Worm (Caenorhabditis elegans) whole organism, L4 larva: ENCODE measurements around the gene srz-64.

Experiments
- D1046.2 ChIP-seq: fragments of 200-800 bp; sonication (Bioruptor generic); IDR thresholded peaks from 2 replicates; pipeline ENCODE4 v1.3.6; 2022; ENCODE audit warnings: missing genetic modification characterization, missing compliant biosample characterization
- F10B5.3 ChIP-seq: sonication (generic microtip); optimal IDR thresholded peaks from 2 replicates; lab custom pipeline; 2016; ENCODE audit warnings: mild to moderate bottlenecking, missing genetic modification characterization, missing compliant biosample characterization
- F44E2.7 ChIP-seq: fragments of 200-800 bp; sonication (Bioruptor generic); IDR thresholded peaks from 2 replicates; pipeline ENCODE4 v2.1.2; 2022; ENCODE audit warnings: missing genetic modification characterization, missing compliant biosample characterization
- F49E8.2 ChIP-seq: sonication (generic microtip); optimal IDR thresholded peaks from 2 replicates; lab custom pipeline; 2016; ENCODE audit warnings: missing compliant biosample characterization, mild to moderate bottlenecking, missing genetic modification characterization, borderline replicate concordance
- T20F7.1 ChIP-seq: fragments of 200-800 bp; sonication (Bioruptor generic); optimal IDR thresholded peaks from 2 replicates; lab custom pipeline; 2018; ENCODE audit warnings: mild to moderate bottlenecking, missing genetic modification characterization, missing compliant biosample characterization
- T26A8.4 ChIP-seq: fragments of 200-800 bp; sonication (Bioruptor generic); IDR thresholded peaks from 2 replicates; pipeline ENCODE4 v1.3.6; 2022; ENCODE audit warnings: missing genetic modification characterization, missing compliant biosample characterization
- Y105C5A.15 ChIP-seq: fragments of 200-800 bp; sonication (Bioruptor generic); IDR thresholded peaks from 2 replicates; pipeline ENCODE4 v1.3.6; 2022; ENCODE audit warnings: missing genetic modification characterization, missing compliant biosample characterization
- Y48G9A.11 ChIP-seq: fragments of 200-800 bp; sonication (Bioruptor generic); IDR thresholded peaks from 2 replicates; pipeline ENCODE4 v1.3.6; 2022; ENCODE audit warnings: missing genetic modification reagents, missing genetic modification characterization, missing compliant biosample characterization
- Y75B8A.6 ChIP-seq: fragments of 200-800 bp; sonication (Bioruptor generic); IDR thresholded peaks from 2 replicates; pipeline ENCODE4 v1.3.6; 2022; ENCODE audit warnings: missing genetic modification reagents, missing genetic modification characterization, missing compliant biosample characterization
- ZK337.2 ChIP-seq: fragments of 200-800 bp; sonication (Bioruptor generic); IDR thresholded peaks from 2 replicates; pipeline ENCODE4 v1.3.6; 2022; ENCODE audit warnings: missing genetic modification reagents, missing genetic modification characterization, missing compliant biosample characterization
- aly-2 ChIP-seq: sonication (generic microtip); optimal IDR thresholded peaks from 2 replicates; lab custom pipeline; 2018; ENCODE audit warnings: missing biosample characterization, missing genetic modification characterization
- ama-1 ChIP-seq: fragments of 150-350 bp; optimal IDR thresholded peaks from 2 replicates; lab custom pipeline; 2014; ENCODE audit warnings: inconsistent platforms, mixed read lengths
- arid-1 ChIP-seq: fragments of 200-800 bp; sonication (Bioruptor generic); conservative IDR thresholded peaks from 2 replicates; pipeline ENCODE4 v1.3.6; 2022; ENCODE audit warnings: missing genetic modification reagents, missing genetic modification characterization, missing compliant biosample characterization
- ceh-20 ChIP-seq: fragments of 200-800 bp; sonication (Bioruptor generic); IDR thresholded peaks from 2 replicates; pipeline ENCODE4 v1.3.6; 2022; ENCODE audit warnings: missing genetic modification reagents, missing genetic modification characterization, missing compliant biosample characterization
- ceh-32 ChIP-seq: sonication (generic microtip); optimal IDR thresholded peaks from 2 replicates; lab custom pipeline; 2016; ENCODE audit warnings: mild to moderate bottlenecking, missing genetic modification characterization, missing compliant biosample characterization; ENCODE audit not compliant: poor library complexity
- ctbp-1 ChIP-seq: fragments of 200-800 bp; sonication (Bioruptor generic); IDR thresholded peaks from 2 replicates; pipeline ENCODE4 v1.3.6; 2022; ENCODE audit warnings: missing genetic modification reagents, missing genetic modification characterization, missing compliant biosample characterization
- daf-16 ChIP-seq, 3 experiments: sonication (generic microtip); optimal IDR thresholded peaks; 2 replicates each; lab custom pipeline; 2016 to 2017; ENCODE audit warnings: missing genetic modification characterization in 3 of 3, missing genetic modification reagents in 3 of 3, mild to moderate bottlenecking in 2 of 3, missing compliant biosample characterization in 2 of 3, missing biosample characterization in 1 of 3, moderate library complexity in 1 of 3
- daf-19 ChIP-seq: fragments of 200-800 bp; sonication (Bioruptor generic); conservative IDR thresholded peaks from 2 replicates; pipeline ENCODE4 v1.3.6; 2022; ENCODE audit warnings: missing genetic modification characterization, missing compliant biosample characterization
- dmd-9 ChIP-seq: fragments of 200-800 bp; sonication (Bioruptor generic); IDR thresholded peaks from 2 replicates; pipeline ENCODE4 v1.3.6; 2022; ENCODE audit warnings: missing genetic modification reagents, missing genetic modification characterization, missing compliant biosample characterization
- duxl-1 ChIP-seq: sonication (generic microtip); optimal IDR thresholded peaks from 2 replicates; lab custom pipeline; 2016; ENCODE audit warnings: mild to moderate bottlenecking, missing genetic modification characterization, moderate library complexity, missing compliant biosample characterization; ENCODE audit not compliant: poor library complexity
- egl-43 ChIP-seq: fragments of 200-800 bp; sonication (Bioruptor generic); IDR thresholded peaks from 2 replicates; pipeline ENCODE4 v1.3.6; 2022; ENCODE audit warnings: missing genetic modification reagents, missing genetic modification characterization, missing compliant biosample characterization
- fos-1 ChIP-seq: fragments of 150-350 bp; optimal IDR thresholded peaks from 2 replicates; lab custom pipeline; 2014; ENCODE audit warnings: missing biosample characterization, missing genetic modification characterization
- hlh-11 ChIP-seq: fragments of 200-800 bp; sonication (Bioruptor generic); optimal IDR thresholded peaks from 2 replicates; lab custom pipeline; 2018; ENCODE audit warnings: mild to moderate bottlenecking, missing genetic modification characterization, missing compliant biosample characterization
- hlh-30 ChIP-seq: sonication (generic microtip); optimal IDR thresholded peaks from 2 replicates; lab custom pipeline; 2017; ENCODE audit warnings: antibody characterized with exemption, mild to moderate bottlenecking, missing genetic modification characterization, missing compliant biosample characterization; ENCODE audit not compliant: insufficient read depth
- jun-1 ChIP-seq: fragments of 150-350 bp; optimal IDR thresholded peaks from 2 replicates; lab custom pipeline; 2014; ENCODE audit warnings: missing biosample characterization, missing genetic modification reagents, missing genetic modification characterization
- lin-1 ChIP-seq: fragments of 200-800 bp; sonication (Bioruptor generic); IDR thresholded peaks from 2 replicates; pipeline ENCODE4 v1.3.6; 2022; ENCODE audit warnings: missing genetic modification reagents, missing genetic modification characterization, missing compliant biosample characterization
- lin-29 ChIP-seq: fragments of 200-800 bp; sonication (Bioruptor generic); IDR thresholded peaks from 2 replicates; pipeline ENCODE4 v1.3.6; 2022; ENCODE audit warnings: missing genetic modification reagents, missing genetic modification characterization, missing compliant biosample characterization
- lin-38 ChIP-seq: fragments of 200-800 bp; sonication (Bioruptor generic); IDR thresholded peaks from 2 replicates; pipeline ENCODE4 v1.3.6; 2022; ENCODE audit warnings: missing genetic modification reagents, missing genetic modification characterization, missing compliant biosample characterization
- lin-39 ChIP-seq: fragments of 150-350 bp; optimal IDR thresholded peaks from 2 replicates; lab custom pipeline; 2014; ENCODE audit warnings: missing biosample characterization, missing genetic modification reagents, missing genetic modification characterization
- madf-5 ChIP-seq, 2 experiments: fragments of 200-800 bp; sonication (Bioruptor generic); IDR thresholded peaks; 2 replicates each; pipeline ENCODE4 v1.3.6; 2022; ENCODE audit warnings: missing compliant biosample characterization in 2 of 2, missing genetic modification characterization in 2 of 2
- mdl-1 ChIP-seq, 2 experiments: fragments of 150-350 bp in 1 of 2; sonication (generic microtip) in 1 of 2; optimal IDR thresholded peaks; 2 replicates each; lab custom pipeline; 2014 to 2017; ENCODE audit warnings: missing biosample characterization in 2 of 2, missing genetic modification characterization in 2 of 2
- mes-2 ChIP-seq: sonication (generic microtip); optimal IDR thresholded peaks from 2 replicates; lab custom pipeline; 2016; ENCODE audit warnings: missing genotype, mild to moderate bottlenecking, missing genetic modification characterization, missing compliant biosample characterization; ENCODE audit not compliant: poor library complexity, severe bottlenecking
- mxl-2 ChIP-seq: fragments of 200-800 bp; sonication (Bioruptor generic); conservative IDR thresholded peaks from 2 replicates; pipeline ENCODE4 v1.3.6; 2022; ENCODE audit warnings: missing genetic modification reagents, missing genetic modification characterization, missing compliant biosample characterization
- mxl-3 ChIP-seq: fragments of 200-800 bp; sonication (Bioruptor generic); optimal IDR thresholded peaks from 2 replicates; lab custom pipeline; 2018; ENCODE audit warnings: mild to moderate bottlenecking, missing genetic modification characterization, missing compliant biosample characterization
- nhr-10 ChIP-seq: fragments of 150-350 bp; optimal IDR thresholded peaks from 2 replicates; lab custom pipeline; 2014; ENCODE audit warnings: missing biosample characterization, missing genetic modification characterization
- nhr-111 ChIP-seq: fragments of 200-800 bp; sonication (Bioruptor generic); optimal IDR thresholded peaks from 2 replicates; lab custom pipeline; 2018; ENCODE audit warnings: mild to moderate bottlenecking, missing genetic modification characterization, missing compliant biosample characterization
- nhr-237 ChIP-seq: sonication (generic microtip); optimal IDR thresholded peaks from 2 replicates; lab custom pipeline; 2017; ENCODE audit warnings: missing biosample characterization, missing genetic modification characterization
- nhr-28 ChIP-seq: fragments of 150-350 bp; optimal IDR thresholded peaks from 2 replicates; lab custom pipeline; 2014; ENCODE audit warnings: missing biosample characterization, missing genetic modification characterization
- nhr-41 ChIP-seq: fragments of 200-800 bp; sonication (Bioruptor generic); IDR thresholded peaks from 2 replicates; pipeline ENCODE4 v1.3.6; 2022; ENCODE audit warnings: missing genetic modification reagents, missing genetic modification characterization, missing compliant biosample characterization
- nhr-76 ChIP-seq: fragments of 150-350 bp; optimal IDR thresholded peaks from 2 replicates; lab custom pipeline; 2014; ENCODE audit warnings: missing biosample characterization, missing genetic modification characterization
- php-3 ChIP-seq: fragments of 200-800 bp; sonication (Bioruptor generic); IDR thresholded peaks from 2 replicates; pipeline ENCODE4 v1.3.6; 2022; ENCODE audit warnings: missing genetic modification reagents, missing genetic modification characterization, missing compliant biosample characterization
- rbr-2 ChIP-seq: sonication (generic microtip); optimal IDR thresholded peaks from 2 replicates; lab custom pipeline; 2016; ENCODE audit warnings: missing genotype, missing genetic modification characterization, missing compliant biosample characterization
- set-16 ChIP-seq: fragments of 200-800 bp; sonication (Bioruptor generic); IDR thresholded peaks from 2 replicates; pipeline ENCODE4 v1.3.6; 2022; ENCODE audit warnings: missing genetic modification reagents, missing genetic modification characterization, missing compliant biosample characterization
- skn-1 ChIP-seq: fragments of 150-350 bp; optimal IDR thresholded peaks from 2 replicates; lab custom pipeline; 2014; ENCODE audit warnings: missing biosample characterization, missing genetic modification characterization
- snpc-1.2 ChIP-seq: fragments of 200-800 bp; sonication (Bioruptor generic); IDR thresholded peaks from 2 replicates; pipeline ENCODE4 v1.3.6; 2022; ENCODE audit warnings: missing genetic modification reagents, missing genetic modification characterization, missing compliant biosample characterization
- spr-3 ChIP-seq: fragments of 200-800 bp; sonication (Bioruptor generic); optimal IDR thresholded peaks from 2 replicates; lab custom pipeline; 2018; ENCODE audit warnings: mild to moderate bottlenecking, missing genetic modification characterization, missing compliant biosample characterization
- unc-130 ChIP-seq: sonication (generic microtip); optimal IDR thresholded peaks from 2 replicates; lab custom pipeline; 2016; ENCODE audit warnings: missing genetic modification reagents, missing genetic modification characterization, missing compliant biosample characterization
- zfp-3 ChIP-seq: fragments of 200-800 bp; sonication (Bioruptor generic); conservative IDR thresholded peaks from 2 replicates; pipeline ENCODE4 v1.3.6; 2022; ENCODE audit warnings: missing genetic modification reagents, missing genetic modification characterization, missing compliant biosample characterization
- zip-11 ChIP-seq: fragments of 200-800 bp; sonication (Bioruptor generic); IDR thresholded peaks from 2 replicates; pipeline ENCODE4 v1.3.6; 2022; ENCODE audit warnings: missing genetic modification characterization, missing compliant biosample characterization
- zip-2 ChIP-seq: fragments of 150-350 bp; optimal IDR thresholded peaks from 2 replicates; lab custom pipeline; 2014; ENCODE audit warnings: missing biosample characterization, missing genetic modification characterization

Gene srz-64

DNA sequence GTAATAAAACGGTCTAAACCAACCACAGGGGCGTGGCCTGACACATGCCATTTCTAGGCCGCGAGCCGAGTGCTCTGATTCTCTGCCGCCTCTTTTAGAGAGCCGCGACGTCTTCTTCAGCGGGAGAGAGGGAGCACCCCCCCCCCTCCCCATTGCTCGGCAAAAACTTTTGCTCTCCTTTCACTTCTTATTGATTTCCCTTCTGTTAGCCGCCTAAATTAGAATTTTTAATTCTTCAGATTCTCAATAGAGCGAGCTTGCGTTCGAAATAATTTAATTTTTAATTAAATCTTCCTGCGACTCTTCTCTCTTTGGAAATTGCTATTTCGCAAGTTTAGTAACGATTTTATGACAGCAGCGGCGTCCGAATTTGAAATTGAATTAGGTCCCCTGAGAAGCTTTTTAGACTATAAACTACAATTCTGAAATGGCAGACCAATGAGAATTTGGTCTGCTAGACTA lies 30.2 kb upstream of the srz-64 start (continued):
- 0 out of 2 replicates have a peak, but pooled peaks have one; percentile 8 for TF ChIP-seq ZK337.2
- TF ChIP-seq ceh-20 (GFP tag; lab: Robert Waterston, UW): no peak
- no peak for TF ChIP-seq lin-39
- no peak for TF ChIP-seq dmd-9 (GFP tag; lab: Robert Waterston, UW)
- TF ChIP-seq unc-130 (GFP tag; lab: Kevin White, UChicago): peak; percentile 21
- TF ChIP-seq ctbp-1: no peak
- no peak for TF ChIP-seq mxl-3 (GFP tag; lab: Kevin White, UChicago)
- no peak for TF ChIP-seq daf-19 (GFP tag; lab: Robert Waterston, UW)
- TF ChIP-seq mxl-2 (GFP tag; lab: Robert Waterston, UW): no peak
- peak; percentile 37 for TF ChIP-seq rbr-2 (tag; lab: Kevin White, UChicago)
- TF ChIP-seq egl-43: no peak
- TF ChIP-seq zip-11: no peak
- peak; percentile 37 for TF ChIP-seq hlh-11
- no peak for TF ChIP-seq zfp-3
- peak; percentile 91 for TF ChIP-seq set-16 (GFP tag; lab: Robert Waterston, UW)
- TF ChIP-seq skn-1 (tag; lab: Kevin White, UChicago): no peak
- TF ChIP-seq nhr-237 (tag; lab: Kevin White, UChicago): no peak
- TF ChIP-seq mes-2: peak; percentile 40
- no peak for TF ChIP-seq madf-5 (GFP tag; IDR thresholded peaks at IDR 0.05; lab: Robert Waterston, UW)
- TF ChIP-seq mdl-1 (tag; optimal IDR thresholded peaks at IDR 0.05; lab: Kevin White, UChicago): no peak
- TF ChIP-seq nhr-111 (GFP tag; lab: Kevin White, UChicago): no peak
- TF ChIP-seq nhr-28: no peak
- TF ChIP-seq lin-29 (GFP tag; lab: Robert Waterston, UW): no peak
- TF ChIP-seq fos-1 (tag; lab: Kevin White, UChicago): no peak
- no peak for TF ChIP-seq F44E2.7 (GFP tag; lab: Robert Waterston, UW)
- no peak for TF ChIP-seq spr-3 (GFP tag; lab: Kevin White, UChicago)
- TF ChIP-seq aly-2 (tag; lab: Kevin White, UChicago): no peak
- no peak for TF ChIP-seq php-3 (GFP tag; lab: Robert Waterston, UW)
- no peak for TF ChIP-seq snpc-1.2 (GFP tag; lab: Robert Waterston, UW)
- no peak for TF ChIP-seq nhr-76 (tag; lab: Kevin White, UChicago)
- no peak for TF ChIP-seq lin-1 (GFP tag; lab: Robert Waterston, UW)
- TF ChIP-seq Y48G9A.11 (GFP tag; lab: Robert Waterston, UW): 0 out of 2 replicates have a peak, but pooled peaks have one; percentile 10
- no peak for TF ChIP-seq nhr-10
- TF ChIP-seq lin-38: peak; percentile 81
- TF ChIP-seq arid-1 (GFP tag; lab: Robert Waterston, UW): no peak
- TF ChIP-seq D1046.2 (GFP tag; lab: Robert Waterston, UW): no peak
- no peak for TF ChIP-seq F10B5.3 (tag; lab: Kevin White, UChicago)
- TF ChIP-seq daf-16 (GFP tag; optimal IDR thresholded peaks at IDR 0.05; lab: Kevin White, UChicago): peak in 1 of 2 experiments; percentile 1
- TF ChIP-seq daf-16 (tag; optimal IDR thresholded peaks at IDR 0.05; lab: Kevin White, UChicago): no peak
- TF ChIP-seq nhr-41 (GFP tag; lab: Robert Waterston, UW): no peak
- TF ChIP-seq ceh-32: no peak
- TF ChIP-seq hlh-30 (tag; lab: Kevin White, UChicago): peak; percentile 19
- TF ChIP-seq duxl-1: no peak
- no peak for TF ChIP-seq jun-1 (tag; lab: Kevin White, UChicago)
- TF ChIP-seq T20F7.1 (GFP tag; lab: Kevin White, UChicago): no peak
- TF ChIP-seq zip-2 (tag; lab: Kevin White, UChicago): no peak
- TF ChIP-seq ama-1 (lab: Kevin White, UChicago): peak; percentile 1
- TF ChIP-seq Y75B8A.6 (GFP tag; lab: Robert Waterston, UW): no peak
- TF ChIP-seq Y105C5A.15: no peak
- peak; percentile 80 for TF ChIP-seq F49E8.2 (tag; lab: Kevin White, UChicago)
- no peak for TF ChIP-seq T26A8.4 (GFP tag; lab: Robert Waterston, UW)
